Fruit fly (Drosophila melanogaster) whole organism, prepupa: ENCODE data around the gene Cyp4ae1.

Experiments
- CG10631 ChIP-seq: fragments of 200-800 bp; sonication (Bioruptor generic); optimal IDR thresholded peaks from 2 replicates; lab custom pipeline; 2016; ENCODE audit warnings: missing biosample characterization, missing genetic modification characterization
- CG11294 ChIP-seq: fragments of 200-800 bp; sonication (Bioruptor generic); IDR thresholded peaks from 2 replicates; pipeline ENCODE4 v1.3.6; 2022; ENCODE audit warnings: missing biosample characterization, missing genetic modification characterization
- CG11762 ChIP-seq: fragments of 200-800 bp; sonication (Bioruptor generic); optimal IDR thresholded peaks from 3 replicates; lab custom pipeline; 2016; ENCODE audit warnings: missing biosample characterization, missing genetic modification characterization; ENCODE audit not compliant: insufficient read depth
- CG11902 ChIP-seq: fragments of 200-800 bp; sonication (Bioruptor generic); optimal IDR thresholded peaks from 3 replicates; lab custom pipeline; 2016; ENCODE audit warnings: missing biosample characterization, missing genetic modification characterization
- CG15336 ChIP-seq: fragments of 200-800 bp; sonication (Bioruptor generic); IDR thresholded peaks from 2 replicates; pipeline ENCODE4 v1.3.6; 2022; ENCODE audit warnings: missing biosample characterization, missing genetic modification characterization
- CG1621 ChIP-seq: fragments of 200-800 bp; sonication (Bioruptor generic); optimal IDR thresholded peaks from 3 replicates; lab custom pipeline; 2018; ENCODE audit warnings: missing biosample characterization, mild to moderate bottlenecking, missing genetic modification characterization
- CG16779 ChIP-seq: fragments of 200-800 bp; sonication (Bioruptor generic); optimal IDR thresholded peaks from 3 replicates; lab custom pipeline; 2017; ENCODE audit warnings: missing biosample characterization, mild to moderate bottlenecking, missing genetic modification characterization
- CG32006 ChIP-seq: fragments of 200-800 bp; sonication (Bioruptor generic); optimal IDR thresholded peaks from 3 replicates; lab custom pipeline; 2017; ENCODE audit warnings: missing biosample characterization, mild to moderate bottlenecking, missing genetic modification characterization
- CG34406 ChIP-seq: fragments of 200-800 bp; sonication (Bioruptor generic); optimal IDR thresholded peaks from 3 replicates; lab custom pipeline; 2016; ENCODE audit warnings: missing biosample characterization, missing genetic modification characterization
- CG3919 ChIP-seq: fragments of 200-800 bp; sonication (Bioruptor generic); optimal IDR thresholded peaks from 3 replicates; lab custom pipeline; 2016; ENCODE audit warnings: missing biosample characterization, missing genetic modification characterization
- CG4318 ChIP-seq: fragments of 200-800 bp; sonication (Bioruptor generic); optimal IDR thresholded peaks from 3 replicates; lab custom pipeline; 2017; ENCODE audit warnings: missing biosample characterization, mild to moderate bottlenecking, missing genetic modification characterization
- CG6163 ChIP-seq: fragments of 200-800 bp; sonication (Bioruptor generic); IDR thresholded peaks from 3 replicates; pipeline ENCODE4 v1.3.6; 2022; ENCODE audit warnings: missing biosample characterization, missing genetic modification characterization
- CG6276 ChIP-seq: fragments of 200-800 bp; sonication (Bioruptor generic); optimal IDR thresholded peaks from 2 replicates; lab custom pipeline; 2017; ENCODE audit warnings: missing biosample characterization, mild to moderate bottlenecking, missing genetic modification characterization
- CG7368 ChIP-seq: fragments of 200-800 bp; sonication (Bioruptor generic); optimal IDR thresholded peaks from 3 replicates; lab custom pipeline; 2016; ENCODE audit warnings: missing biosample characterization, missing genetic modification characterization
- CG8119 ChIP-seq: fragments of 200-800 bp; sonication (Bioruptor generic); IDR thresholded peaks from 3 replicates; pipeline ENCODE4 v1.3.6; 2022; ENCODE audit warnings: missing biosample characterization, missing genetic modification characterization
- Eip75B ChIP-seq: fragments of 200-800 bp; sonication (Bioruptor generic); optimal IDR thresholded peaks from 3 replicates; lab custom pipeline; 2016; ENCODE audit warnings: missing biosample characterization, missing genetic modification characterization
- Eip78C ChIP-seq: fragments of 200-800 bp; sonication (Bioruptor generic); peaks from one replicate; lab custom pipeline; 2016; ENCODE audit warnings: missing biosample characterization, missing genetic modification characterization
- Ets21C ChIP-seq: fragments of 200-800 bp; sonication (Bioruptor generic); optimal IDR thresholded peaks from 3 replicates; lab custom pipeline; 2016; ENCODE audit warnings: missing biosample characterization, missing genetic modification characterization
- Ets96B ChIP-seq: fragments of 200-800 bp; optimal IDR thresholded peaks from 2 replicates; lab custom pipeline; 2019; ENCODE audit warnings: missing biosample characterization, mild to moderate bottlenecking, missing genetic modification characterization, moderate library complexity
- Hr38 ChIP-seq: sonication (Bioruptor generic); optimal IDR thresholded peaks from 2 replicates; lab custom pipeline; 2016; ENCODE audit warnings: missing biosample characterization, missing genetic modification characterization
- Hr39 ChIP-seq: fragments of 200-800 bp; sonication (Bioruptor generic); optimal IDR thresholded peaks from 2 replicates; lab custom pipeline; 2016; ENCODE audit warnings: missing biosample characterization, missing genetic modification characterization
- Hr4 ChIP-seq: fragments of 200-800 bp; sonication (Bioruptor generic); optimal IDR thresholded peaks from 3 replicates; lab custom pipeline; 2016; ENCODE audit warnings: missing biosample characterization, missing genetic modification characterization
- Lpt ChIP-seq: fragments of 200-800 bp; sonication (Bioruptor generic); optimal IDR thresholded peaks from 3 replicates; lab custom pipeline; 2016; ENCODE audit warnings: missing biosample characterization, missing genetic modification characterization
- Met ChIP-seq: fragments of 200-800 bp; sonication (Bioruptor generic); optimal IDR thresholded peaks from 3 replicates; lab custom pipeline; 2016; ENCODE audit warnings: missing biosample characterization, missing genetic modification characterization
- Smox ChIP-seq: fragments of 200-800 bp; sonication (Bioruptor generic); optimal IDR thresholded peaks from 3 replicates; lab custom pipeline; 2016; ENCODE audit warnings: missing biosample characterization, missing genetic modification characterization
- Sox102F ChIP-seq: fragments of 200-800 bp; sonication (Bioruptor generic); optimal IDR thresholded peaks from 2 replicates; lab custom pipeline; 2016; ENCODE audit warnings: missing biosample characterization, mild to moderate bottlenecking, missing genetic modification characterization
- Sox14 ChIP-seq: fragments of 200-800 bp; sonication (Bioruptor generic); optimal IDR thresholded peaks from 3 replicates; lab custom pipeline; 2016; ENCODE audit warnings: missing biosample characterization, missing genetic modification characterization
- Sox15 ChIP-seq: fragments of 200-800 bp; sonication (Bioruptor generic); optimal IDR thresholded peaks from 3 replicates; lab custom pipeline; 2016; ENCODE audit warnings: missing biosample characterization, missing genetic modification characterization
- achi ChIP-seq: fragments of 200-800 bp; sonication (Bioruptor generic); optimal IDR thresholded peaks from 3 replicates; lab custom pipeline; 2016; ENCODE audit warnings: missing biosample characterization, missing genetic modification characterization
- cyc ChIP-seq: fragments of 200-800 bp; sonication (Bioruptor generic); optimal IDR thresholded peaks from 3 replicates; lab custom pipeline; 2016; ENCODE audit warnings: missing biosample characterization, missing genetic modification characterization
- dac ChIP-seq: fragments of 200-800 bp; sonication (Bioruptor generic); optimal IDR thresholded peaks from 2 replicates; lab custom pipeline; 2017; ENCODE audit warnings: missing biosample characterization, mild to moderate bottlenecking, missing genetic modification characterization
- eg ChIP-seq: fragments of 200-800 bp; sonication (Bioruptor generic); IDR thresholded peaks from 3 replicates; pipeline ENCODE4 v1.3.6; 2022; ENCODE audit warnings: missing biosample characterization, missing genetic modification characterization
- esn ChIP-seq: fragments of 200-800 bp; sonication (Bioruptor generic); optimal IDR thresholded peaks from 2 replicates; lab custom pipeline; 2016; ENCODE audit warnings: missing biosample characterization, mild to moderate bottlenecking, missing genetic modification characterization, moderate library complexity
- fd59A ChIP-seq: fragments of 200-800 bp; sonication (Bioruptor generic); optimal IDR thresholded peaks from 2 replicates; lab custom pipeline; 2017; ENCODE audit warnings: missing biosample characterization, mild to moderate bottlenecking, missing genetic modification characterization, missing genetic modification reagents
- fd85E ChIP-seq: fragments of 200-800 bp; sonication (Bioruptor generic); optimal IDR thresholded peaks from 3 replicates; lab custom pipeline; 2016; ENCODE audit warnings: missing biosample characterization, missing genetic modification characterization
- fkh ChIP-seq: fragments of 200-800 bp; sonication (Bioruptor generic); optimal IDR thresholded peaks from 3 replicates; lab custom pipeline; 2017; ENCODE audit warnings: missing biosample characterization, mild to moderate bottlenecking, missing genetic modification characterization, moderate library complexity
- net ChIP-seq: fragments of 200-800 bp; sonication (Bioruptor generic); optimal IDR thresholded peaks from 3 replicates; lab custom pipeline; 2016; ENCODE audit warnings: missing biosample characterization, missing genetic modification characterization
- pdm3 ChIP-seq: fragments of 200-800 bp; sonication (Bioruptor generic); optimal IDR thresholded peaks from 3 replicates; lab custom pipeline; 2016; ENCODE audit warnings: missing biosample characterization, missing genetic modification characterization
- ss ChIP-seq, 2 experiments: fragments of 200-800 bp; sonication (Bioruptor generic); optimal IDR thresholded peaks; 2 replicates in 1 of 2; 3 replicates in 1 of 2; lab custom pipeline; 2017 to 2018; ENCODE audit warnings: mild to moderate bottlenecking in 2 of 2, missing biosample characterization in 2 of 2, missing genetic modification characterization in 2 of 2, moderate library complexity in 1 of 2
- svp ChIP-seq: fragments of 200-800 bp; sonication (Bioruptor generic); peaks from one replicate; lab custom pipeline; 2016; ENCODE audit warnings: missing biosample characterization, missing genetic modification characterization

The Cyp4ae1 gene

dm6 chrX:2158668-2159163, 20.1 kb upstream of the Cyp4ae1 start, which contains the start of gene wapl:
TSS of gene wapl (minus strand) at chrX:2158983.
- TF ChIP-seq Sox14 (GFP tag; lab: Kevin White, UChicago) (peak; percentile 7), CG3919 (GFP tag; lab: Kevin White, UChicago) (peak; percentile 26), cyc (GFP tag; lab: Kevin White, UChicago) (peak; percentile 10), CG6276 (peak; percentile 19), svp (GFP tag; lab: Kevin White, UChicago) (peak; percentile 26), esn (GFP tag; lab: Kevin White, UChicago) (peak; percentile 34), Eip78C (GFP tag; lab: Kevin White, UChicago) (peak; percentile 51), CG16779 (tag; lab: Kevin White, UChicago) (no peak), Sox15 (GFP tag; lab: Kevin White, UChicago) (no peak), Sox102F (GFP tag; lab: Kevin White, UChicago) (no peak), Hr39 (GFP tag; lab: Kevin White, UChicago) (peak; percentile 32)

- TF ChIP-seq fkh (GFP tag; lab: Kevin White, UChicago) (no peak), Hr38 (GFP tag; lab: Kevin White, UChicago) (no peak), CG7368 (GFP tag; lab: Kevin White, UChicago) (no peak), CG10631 (GFP tag; lab: Kevin White, UChicago) (no peak), Sox102F (GFP tag; lab: Kevin White, UChicago) (no peak), achi (GFP tag; lab: Kevin White, UChicago) (no peak), CG1621 (tag; lab: Kevin White, UChicago) (no peak), Eip75B (GFP tag; lab: Kevin White, UChicago) (no peak), Eip78C (GFP tag; lab: Kevin White, UChicago) (no peak)
These were observed 17.8 kb upstream of the Cyp4ae1 start for dm6 chrX:2161020-2161419.

dm6 chrX:2162130-2162907, 16.5 kb upstream of the Cyp4ae1 start, which contains the start of the genes Cyp4d1 and CG3630:
TSS of gene Cyp4d1 (minus strand) at chrX:2162180.
TSS of gene CG3630 (plus strand) at chrX:2162196.
- no peak for TF ChIP-seq CG8119 (GFP tag; lab: Robert Waterston, UW)
- no peak for TF ChIP-seq net (GFP tag; lab: Kevin White, UChicago)
- no peak for TF ChIP-seq fkh (GFP tag; lab: Kevin White, UChicago)
- TF ChIP-seq fd85E (GFP tag; lab: Kevin White, UChicago) = no peak
- peak; percentile 96 for TF ChIP-seq svp (GFP tag; lab: Kevin White, UChicago)
- TF ChIP-seq Ets96B (tag; lab: Kevin White, UChicago) = no peak
- TF ChIP-seq Smox (GFP tag; lab: Kevin White, UChicago) = no peak

- no peak for TF ChIP-seq achi (GFP tag; lab: Kevin White, UChicago)
- TF ChIP-seq net (GFP tag; lab: Kevin White, UChicago) = no peak
- no peak for TF ChIP-seq CG11762 (GFP tag; lab: Kevin White, UChicago)
- TF ChIP-seq Met = no peak
- TF ChIP-seq CG11902 (GFP tag; lab: Kevin White, UChicago) = no peak
- TF ChIP-seq CG11294 (GFP tag; lab: Robert Waterston, UW) = no peak
- TF ChIP-seq cyc (GFP tag; lab: Kevin White, UChicago) = no peak
- no peak for TF ChIP-seq fd85E (GFP tag; lab: Kevin White, UChicago)
- TF ChIP-seq dac (GFP tag; lab: Kevin White, UChicago) = no peak
- no peak for TF ChIP-seq ss (GFP tag; optimal IDR thresholded peaks at IDR 0.05; lab: Kevin White, UChicago)
- TF ChIP-seq Smox (GFP tag; lab: Kevin White, UChicago) = no peak
- TF ChIP-seq Hr38 (GFP tag; lab: Kevin White, UChicago) = no peak
These were observed 15.4 kb upstream of the Cyp4ae1 start for dm6 chrX:2163358-2163757.

- TF ChIP-seq Eip78C (GFP tag; lab: Kevin White, UChicago) (peak; percentile 14), CG8119 (GFP tag; lab: Robert Waterston, UW) (peak; percentile 66), Hr4 (GFP tag; lab: Kevin White, UChicago) (peak; percentile 53), CG34406 (GFP tag; lab: Kevin White, UChicago) (no peak), CG4318 (peak; percentile 0), CG32006 (peak; percentile 62), fd85E (GFP tag; lab: Kevin White, UChicago) (no peak), Lpt (GFP tag; lab: Kevin White, UChicago) (peak; percentile 35), Ets21C (GFP tag; lab: Kevin White, UChicago) (no peak), Sox14 (GFP tag; lab: Kevin White, UChicago) (no peak), CG6276 (peak; percentile 28), fd59A (GFP tag; lab: Kevin White, UChicago) (no peak), CG3919 (GFP tag; lab: Kevin White, UChicago) (no peak), CG11294 (GFP tag; lab: Robert Waterston, UW) (peak; percentile 23; the same call in 1 of the 2 replicates), svp (GFP tag; lab: Kevin White, UChicago) (peak; percentile 48), pdm3 (GFP tag; lab: Kevin White, UChicago) (peak; percentile 7), CG15336 (GFP tag; lab: Robert Waterston, UW) (peak; percentile 72), dac (GFP tag; lab: Kevin White, UChicago) (peak; percentile 15), CG6163 (peak; percentile 55), eg (GFP tag; lab: Robert Waterston, UW) (peak; percentile 81)
These were observed 13.4 kb upstream of the Cyp4ae1 start for dm6 chrX:2165394-2165793.
